Worm (Caenorhabditis elegans): ENCODE results near the gene F37B4.15.

The F37B4.15 gene

DNA sequence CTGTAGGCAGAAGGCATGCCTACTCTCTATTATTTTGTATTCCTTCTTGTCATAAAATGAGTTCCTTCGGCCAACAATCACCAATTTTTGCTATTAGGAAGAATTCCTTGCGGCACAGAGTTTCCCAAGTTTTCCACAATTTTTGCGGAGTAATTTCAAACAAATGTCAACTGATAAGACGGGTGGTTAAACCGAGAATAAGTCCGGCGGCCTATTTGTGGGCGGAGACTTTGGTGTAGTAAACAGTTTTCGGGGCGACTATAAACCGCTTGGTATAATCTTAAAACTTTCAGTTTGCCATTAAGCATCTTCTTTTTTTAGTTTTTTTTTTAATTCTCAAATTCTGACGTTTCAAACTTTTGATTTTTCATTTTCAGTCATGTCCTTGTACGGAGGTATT, 11.0 kb upstream of the F37B4.15 start, which contains the start of gene ifc-1:
Gene ifc-1, plus strand, starts transcription at position 378 of the 400 bp plus-strand sequence.
- TF ChIP-seq dve-1 (tag; optimal IDR thresholded peaks at IDR 0.05; ENCODE audit: insufficient read depth) = peak; percentile 33
- TF ChIP-seq nhr-28 (tag; optimal IDR thresholded peaks at IDR 0.05) = peak; percentile 52
- no peak for TF ChIP-seq ZK337.2 (GFP tag; IDR thresholded peaks at IDR 0.05)
- TF ChIP-seq daf-16 (GFP tag; optimal IDR thresholded peaks at IDR 0.05) = no peak
- peak; percentile 76 for TF ChIP-seq daf-16 (tag; optimal IDR thresholded peaks at IDR 0.05)
- peak; percentile 13 for TF ChIP-seq hlh-11 (tag; optimal IDR thresholded peaks at IDR 0.05)
- no peak for TF ChIP-seq php-3 (GFP tag; IDR thresholded peaks at IDR 0.05)
- TF ChIP-seq dmd-6 (GFP tag; IDR thresholded peaks at IDR 0.05) = peak; percentile 46

DNA sequence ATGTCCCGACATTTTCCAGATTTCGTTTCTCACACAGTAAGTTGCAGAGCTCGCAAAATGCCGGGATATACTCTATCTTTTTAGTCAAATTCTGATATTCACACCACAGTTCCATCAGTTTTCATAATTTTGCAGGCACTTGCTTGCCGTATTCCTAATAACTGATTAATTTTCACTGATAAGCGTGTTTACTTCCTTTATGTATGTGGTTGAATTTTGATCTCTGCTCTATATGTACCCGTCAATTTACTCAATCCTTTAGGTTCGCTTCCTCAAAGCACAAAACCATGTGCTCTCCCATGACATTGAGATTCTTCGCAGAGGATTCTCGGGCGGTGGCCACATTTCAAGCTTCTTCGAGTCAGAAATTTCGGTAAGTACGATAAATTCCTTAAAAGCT, 10.5 kb upstream of the F37B4.15 start:
- TF ChIP-seq egl-27 (tag; optimal IDR thresholded peaks at IDR 0.05) = no peak
- TF ChIP-seq ztf-7 (tag; optimal IDR thresholded peaks at IDR 0.05) = no peak
- peak; percentile 70 for TF ChIP-seq aha-1 (tag)
- TF ChIP-seq jun-1 (tag; optimal IDR thresholded peaks at IDR 0.05) = no peak
- peak; percentile 11 for TF ChIP-seq pqm-1 (tag; optimal IDR thresholded peaks at IDR 0.05)
- no peak for TF ChIP-seq fkh-10 (GFP tag; optimal IDR thresholded peaks at IDR 0.05)
- no peak for TF ChIP-seq spr-1 (tag; optimal IDR thresholded peaks at IDR 0.05)
- TF ChIP-seq cey-2 (tag; optimal IDR thresholded peaks at IDR 0.05; ENCODE audit: borderline replicate concordance, insufficient read depth) = no peak
- TF ChIP-seq zfp-3 (GFP tag; conservative IDR thresholded peaks at IDR 0.05) = no peak
- no peak for TF ChIP-seq snpc-4 (tag; optimal IDR thresholded peaks at IDR 0.05)
- 0 out of 2 replicates have a peak, but pooled peaks have one; percentile 12 for TF ChIP-seq ceh-20 (GFP tag; IDR thresholded peaks at IDR 0.05)
- TF ChIP-seq F49E8.2 (tag; optimal IDR thresholded peaks at IDR 0.05; ENCODE audit: borderline replicate concordance) = no peak
- no peak for TF ChIP-seq nhr-6 (tag; optimal IDR thresholded peaks at IDR 0.05)
- no peak for TF ChIP-seq nhr-11 (tag; optimal IDR thresholded peaks at IDR 0.05)
- no peak for TF ChIP-seq lin-13 (GFP tag; optimal IDR thresholded peaks at IDR 0.05)
- no peak for TF ChIP-seq lim-7 (GFP tag; IDR thresholded peaks at IDR 0.05)
- TF ChIP-seq nhr-25 (tag; optimal IDR thresholded peaks at IDR 0.05; ENCODE audit: borderline replicate concordance, insufficient read depth) = no peak
- TF ChIP-seq F37D6.2 (tag; optimal IDR thresholded peaks at IDR 0.05) = no peak
- no peak for TF ChIP-seq lin-39 (tag; optimal IDR thresholded peaks at IDR 0.05)
- TF ChIP-seq ama-1 (optimal IDR thresholded peaks at IDR 0.05) = no peak
- no peak for TF ChIP-seq snpc-1.2 (GFP tag; IDR thresholded peaks at IDR 0.05)
- TF ChIP-seq dve-1 (tag; optimal IDR thresholded peaks at IDR 0.05; ENCODE audit: insufficient read depth) = peak; percentile 47
- no peak for TF ChIP-seq F10B5.3 (tag; optimal IDR thresholded peaks at IDR 0.05)
- TF ChIP-seq dmd-9 (GFP tag; IDR thresholded peaks at IDR 0.05) = no peak
- no peak for TF ChIP-seq php-3 (GFP tag; IDR thresholded peaks at IDR 0.05)
- TF ChIP-seq nhr-76 (tag; optimal IDR thresholded peaks at IDR 0.05) = no peak
- TF ChIP-seq lir-3 (tag; optimal IDR thresholded peaks at IDR 0.05) = no peak
- TF ChIP-seq nhr-77 (tag; optimal IDR thresholded peaks at IDR 0.05) = no peak
- TF ChIP-seq Y75B8A.6 (GFP tag; IDR thresholded peaks at IDR 0.05) = no peak
- no peak for TF ChIP-seq zip-11 (GFP tag; IDR thresholded peaks at IDR 0.05)
- TF ChIP-seq ceh-32 (tag; optimal IDR thresholded peaks at IDR 0.05; ENCODE audit: poor library complexity) = no peak
- no peak for TF ChIP-seq gei-8 (GFP tag; optimal IDR thresholded peaks at IDR 0.05)
- no peak for TF ChIP-seq tag-97 (GFP tag; IDR thresholded peaks at IDR 0.05)
- no peak for TF ChIP-seq duxl-1 (tag; optimal IDR thresholded peaks at IDR 0.05; ENCODE audit: poor library complexity)
- TF ChIP-seq mes-2 (tag; optimal IDR thresholded peaks at IDR 0.05; ENCODE audit: poor library complexity, severe bottlenecking) = no peak
- no peak for TF ChIP-seq daf-16 (GFP tag; optimal IDR thresholded peaks at IDR 0.05)
- peak; percentile 55 for TF ChIP-seq daf-16 (tag; optimal IDR thresholded peaks at IDR 0.05)
- no peak for TF ChIP-seq T20F7.1 (GFP tag; optimal IDR thresholded peaks at IDR 0.05)
- TF ChIP-seq dmd-6 (GFP tag; IDR thresholded peaks at IDR 0.05) = peak; percentile 81
- TF ChIP-seq T26A8.4 (GFP tag; IDR thresholded peaks at IDR 0.05) = no peak
- peak; percentile 61 for TF ChIP-seq nhr-28 (tag; optimal IDR thresholded peaks at IDR 0.05)
